Fruit fly (Drosophila melanogaster) whole organism, prepupa: ENCODE results near the gene Patr-1.

Experiments
- CG10631 ChIP-seq: fragments of 200-800 bp; sonication (Bioruptor generic); optimal IDR thresholded peaks from 2 replicates; lab custom pipeline; 2016; ENCODE audit warnings: missing biosample characterization, missing genetic modification characterization
- CG1621 ChIP-seq: fragments of 200-800 bp; sonication (Bioruptor generic); optimal IDR thresholded peaks from 3 replicates; lab custom pipeline; 2018; ENCODE audit warnings: missing biosample characterization, mild to moderate bottlenecking, missing genetic modification characterization
- CG8632 ChIP-seq: fragments of 200-800 bp; sonication (Bioruptor generic); optimal IDR thresholded peaks from 3 replicates; lab custom pipeline; 2016; ENCODE audit warnings: missing biosample characterization, missing genetic modification characterization
- Eip78C ChIP-seq: fragments of 200-800 bp; sonication (Bioruptor generic); peaks from one replicate; lab custom pipeline; 2016; ENCODE audit warnings: missing biosample characterization, missing genetic modification characterization
- Eip93F ChIP-seq: fragments of 200-800 bp; sonication (Bioruptor generic); optimal IDR thresholded peaks from 2 replicates; lab custom pipeline; 2016; ENCODE audit warnings: missing biosample characterization, mild to moderate bottlenecking, missing genetic modification characterization
- OdsH ChIP-seq: fragments of 200-800 bp; sonication (Bioruptor generic); optimal IDR thresholded peaks from 3 replicates; lab custom pipeline; 2016; ENCODE audit warnings: missing biosample characterization, missing genetic modification characterization
- achi ChIP-seq: fragments of 200-800 bp; sonication (Bioruptor generic); optimal IDR thresholded peaks from 3 replicates; lab custom pipeline; 2016; ENCODE audit warnings: missing biosample characterization, missing genetic modification characterization
- spab ChIP-seq: fragments of 200-800 bp; sonication (Bioruptor generic); optimal IDR thresholded peaks from 2 replicates; lab custom pipeline; 2017; ENCODE audit warnings: missing biosample characterization, mild to moderate bottlenecking, missing genetic modification characterization, missing genetic modification reagents
- svp ChIP-seq: fragments of 200-800 bp; sonication (Bioruptor generic); peaks from one replicate; lab custom pipeline; 2016; ENCODE audit warnings: missing biosample characterization, missing genetic modification characterization

DNA sequence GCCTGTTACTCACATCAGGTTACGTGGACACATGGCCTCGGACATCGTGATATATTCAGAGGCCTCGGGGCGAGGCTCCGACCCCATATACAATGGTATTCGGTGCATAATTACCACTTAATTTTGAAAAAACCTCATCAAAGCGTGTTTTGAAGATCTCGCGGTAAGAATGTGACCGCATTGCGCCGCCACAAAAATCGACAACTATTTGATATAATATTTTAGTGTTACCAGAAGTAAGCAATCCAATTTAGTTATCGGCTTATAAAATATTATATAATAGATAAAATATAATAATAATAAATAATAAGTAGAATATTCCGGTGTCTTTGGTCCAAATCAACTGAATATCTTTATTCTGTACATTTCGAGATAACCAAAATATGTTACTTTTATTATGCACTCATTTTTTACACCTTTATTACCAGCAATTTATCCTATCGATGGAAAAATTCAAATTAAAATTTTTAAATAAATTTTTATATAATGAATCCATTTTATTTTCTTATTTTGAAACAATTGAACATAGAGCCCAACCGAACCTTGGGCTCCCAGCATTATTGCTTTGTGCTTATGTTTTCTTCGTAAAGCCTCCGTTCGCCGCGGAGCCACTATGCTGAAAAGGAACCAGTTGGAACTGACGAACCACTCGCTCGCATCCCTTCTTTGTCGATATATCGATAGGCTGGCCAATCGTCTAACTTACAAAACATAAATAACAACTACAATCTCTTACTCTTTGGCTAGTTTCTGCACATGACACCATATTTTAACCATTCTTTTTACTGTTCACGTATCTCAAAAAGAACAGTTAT is 3.2 kb upstream of the Patr-1 start, which contains the start of the genes CG18213 and Trm7-32:
- TF ChIP-seq OdsH (no peak), Eip93F (no peak), CG8632 (GFP tag; lab: Kevin White, UChicago) (no peak), spab (GFP tag; lab: Kevin White, UChicago) (no peak), achi (GFP tag; lab: Kevin White, UChicago) (peak; percentile 27), CG1621 (tag; lab: Kevin White, UChicago) (no peak), svp (GFP tag; lab: Kevin White, UChicago) (no peak), CG10631 (GFP tag; lab: Kevin White, UChicago) (peak; percentile 38), Eip78C (GFP tag; lab: Kevin White, UChicago) (no peak)
